Fruit fly (Drosophila melanogaster) Kc167 (cell line): ENCODE measurements around the gene CG32104.

Experiments
- Myc ChIP-seq: fragments of >200 bp; optimal IDR thresholded peaks from 2 replicates; lab custom pipeline; 2017; ENCODE audit warnings: missing external identifiers
- Sin3A ChIP-seq: fragments of >200 bp; optimal IDR thresholded peaks from 2 replicates; lab custom pipeline; 2018; ENCODE audit warnings: missing external identifiers
- insv ChIP-seq: fragments of >200 bp; optimal IDR thresholded peaks from 3 replicates; lab custom pipeline; 2018; ENCODE audit warnings: missing external identifiers
- psq ChIP-seq: fragments of >200 bp; optimal IDR thresholded peaks from 2 replicates; lab custom pipeline; 2017; ENCODE audit warnings: missing external identifiers
- ttk ChIP-seq: sonication (Bioruptor generic); optimal IDR thresholded peaks from 2 replicates; lab custom pipeline; 2017; ENCODE audit warnings: missing external identifiers

- TF ChIP-seq insv (lab: Kevin White, UChicago) (no peak), Myc (lab: Kevin White, UChicago) (no peak), Sin3A (no peak), psq (no peak), ttk (lab: Kevin White, UChicago) (no peak)
Observed at dm6 chr3L:12380592-12380991, 18.5 kb downstream of the CG32104 start.
